Fruit fly (Drosophila melanogaster) whole organism, embryonic: ENCODE results near the gene CG1998.

Experiments
- Aef1 ChIP-seq: fragments of 200-800 bp; sonication (Bioruptor generic); IDR thresholded peaks from 3 replicates; pipeline ENCODE4 v1.3.6; 2022; ENCODE audit warnings: missing biosample characterization, missing genetic modification characterization
- Bgb ChIP-seq: fragments of 200-800 bp; sonication (Bioruptor generic); IDR thresholded peaks from 2 replicates; pipeline ENCODE4 v1.3.6; 2022; ENCODE audit warnings: missing biosample characterization, missing genetic modification characterization; ENCODE audit not compliant: partially characterized antibody
- CG10654 ChIP-seq: fragments of 200-800 bp; sonication (Bioruptor generic); optimal IDR thresholded peaks from 2 replicates; lab custom pipeline; 2016; ENCODE audit warnings: missing biosample characterization, missing genetic modification characterization
- CG12391 ChIP-seq: fragments of 200-800 bp; sonication (Bioruptor generic); optimal IDR thresholded peaks from 3 replicates; lab custom pipeline; 2018; ENCODE audit warnings: missing biosample characterization, mild to moderate bottlenecking, missing genetic modification characterization, moderate library complexity
- CG13287 ChIP-seq: fragments of 200-800 bp; sonication (Bioruptor generic); IDR thresholded peaks from 2 replicates; pipeline ENCODE4 v1.3.6; 2022; ENCODE audit warnings: missing biosample characterization, missing genetic modification characterization; ENCODE audit not compliant: partially characterized antibody
- CG15601 ChIP-seq: fragments of 200-800 bp; sonication (Bioruptor generic); optimal IDR thresholded peaks from 3 replicates; lab custom pipeline; 2019; ENCODE audit warnings: missing biosample characterization, mild to moderate bottlenecking, missing genetic modification characterization, moderate library complexity
- CG17829 ChIP-seq: fragments of 200-800 bp; optimal IDR thresholded peaks from 2 replicates; lab custom pipeline; 2019; ENCODE audit warnings: missing biosample characterization, mild to moderate bottlenecking, missing genetic modification characterization, moderate library complexity
- CG2116 ChIP-seq: fragments of 200-800 bp; sonication (Bioruptor generic); optimal IDR thresholded peaks from 3 replicates; lab custom pipeline; 2018; ENCODE audit warnings: missing biosample characterization, mild to moderate bottlenecking, missing genetic modification characterization
- CG34422 ChIP-seq: fragments of 200-800 bp; sonication (Bioruptor generic); IDR thresholded peaks from 3 replicates; pipeline ENCODE4 v1.3.6; 2022; ENCODE audit warnings: missing biosample characterization, missing genetic modification characterization
- CG3847 ChIP-seq: fragments of 200-800 bp; sonication (Bioruptor generic); IDR thresholded peaks from 2 replicates; pipeline ENCODE4 v1.3.6; 2022; ENCODE audit warnings: missing biosample characterization, missing genetic modification characterization
- CG8924 ChIP-seq: fragments of 200-800 bp; optimal IDR thresholded peaks from 3 replicates; lab custom pipeline; 2019; ENCODE audit warnings: missing biosample characterization, mild to moderate bottlenecking, missing genetic modification characterization, moderate library complexity
- CG9727 ChIP-seq: fragments of 200-800 bp; sonication (Bioruptor generic); optimal IDR thresholded peaks from 3 replicates; lab custom pipeline; 2017; ENCODE audit warnings: missing biosample characterization, mild to moderate bottlenecking, missing genetic modification characterization
- CG9817 ChIP-seq: fragments of 200-800 bp; sonication (Bioruptor generic); optimal IDR thresholded peaks from 2 replicates; lab custom pipeline; 2018; ENCODE audit warnings: missing biosample characterization, mild to moderate bottlenecking, missing genetic modification characterization, moderate library complexity
- CoRest ChIP-seq: fragments of 200-800 bp; sonication (Bioruptor generic); optimal IDR thresholded peaks from 3 replicates; lab custom pipeline; 2018; ENCODE audit warnings: missing biosample characterization, mild to moderate bottlenecking, missing genetic modification characterization, moderate library complexity
- Dll ChIP-seq: fragments of 200-800 bp; sonication (Bioruptor generic); IDR thresholded peaks from 4 replicates; pipeline ENCODE4 v1.3.6; 2022; ENCODE audit warnings: missing biosample characterization, missing genetic modification characterization; ENCODE audit not compliant: partially characterized antibody
- Dp ChIP-seq: fragments of 200-800 bp; sonication (Bioruptor generic); optimal IDR thresholded peaks from 2 replicates; lab custom pipeline; 2018; ENCODE audit warnings: missing biosample characterization, mild to moderate bottlenecking, missing genetic modification characterization, moderate library complexity
- Ets97D ChIP-seq: fragments of 200-800 bp; sonication (Bioruptor generic); optimal IDR thresholded peaks from 3 replicates; lab custom pipeline; 2016; ENCODE audit warnings: missing biosample characterization, missing genetic modification characterization
- Hsf ChIP-seq: fragments of 200-800 bp; sonication (Bioruptor generic); optimal IDR thresholded peaks from 3 replicates; lab custom pipeline; 2016; ENCODE audit warnings: missing biosample characterization, missing genetic modification characterization
- Kr ChIP-seq: fragments of 200-800 bp; sonication (Bioruptor generic); optimal IDR thresholded peaks from 2 replicates; lab custom pipeline; 2017; ENCODE audit warnings: missing biosample characterization, mild to moderate bottlenecking, missing genetic modification characterization
- Med ChIP-seq: fragments of 200-800 bp; sonication (Bioruptor generic); peaks from one replicate; lab custom pipeline; 2016; ENCODE audit warnings: missing biosample characterization, missing genetic modification characterization, mild to moderate bottlenecking, inconsistent platforms, moderate library complexity
- NC2α ChIP-seq: fragments of 200-800 bp; sonication (Bioruptor generic); optimal IDR thresholded peaks from 2 replicates; lab custom pipeline; 2016; ENCODE audit warnings: missing biosample characterization, missing genetic modification characterization
- NC2β ChIP-seq: fragments of 200-800 bp; sonication (Bioruptor generic); optimal IDR thresholded peaks from 2 replicates; lab custom pipeline; 2016; ENCODE audit warnings: missing biosample characterization, missing genetic modification characterization
- NFAT ChIP-seq: fragments of 200-800 bp; sonication (Bioruptor generic); IDR thresholded peaks from 2 replicates; pipeline ENCODE4 v1.3.6; 2022; ENCODE audit warnings: missing biosample characterization, missing genetic modification characterization
- Nf-YB ChIP-seq: fragments of 200-800 bp; sonication (Bioruptor generic); optimal IDR thresholded peaks from 3 replicates; lab custom pipeline; 2019; ENCODE audit warnings: missing biosample characterization, mild to moderate bottlenecking, missing genetic modification characterization, moderate library complexity
- Nf-YC ChIP-seq: fragments of 200-800 bp; optimal IDR thresholded peaks from 3 replicates; lab custom pipeline; 2019; ENCODE audit warnings: missing biosample characterization, mild to moderate bottlenecking, missing genetic modification characterization, moderate library complexity
- Sry-δ ChIP-seq: fragments of 200-800 bp; sonication (Bioruptor generic); optimal IDR thresholded peaks from 2 replicates; lab custom pipeline; 2016; ENCODE audit warnings: missing biosample characterization, missing genetic modification characterization
- Stat92E ChIP-seq, 3 experiments: fragments of >200 bp in 2 of 3; fragments of 200-800 bp in 1 of 3; sonication (Bioruptor generic) in 1 of 3; optimal IDR thresholded peaks; 2 replicates each; lab custom pipeline; 2017 to 2019; ENCODE audit warnings: missing biosample characterization in 3 of 3, missing genetic modification characterization in 3 of 3, mild to moderate bottlenecking in 1 of 3, moderate library complexity in 1 of 3
- Trl ChIP-seq, 3 experiments: fragments of >200 bp in 2 of 3; fragments of 200-800 bp in 1 of 3; sonication (Bioruptor generic) in 1 of 3; optimal IDR thresholded peaks; 2 replicates in 1 of 3; 3 replicates in 2 of 3; lab custom pipeline; 2016 to 2017; ENCODE audit warnings: missing biosample characterization in 1 of 3, missing genetic modification characterization in 1 of 3
- amos ChIP-seq: fragments of 200-800 bp; sonication (Bioruptor generic); IDR thresholded peaks from 2 replicates; pipeline ENCODE4 v1.3.6; 2022; ENCODE audit warnings: missing biosample characterization, missing genetic modification characterization; ENCODE audit not compliant: partially characterized antibody
- ato ChIP-seq: fragments of 200-800 bp; sonication (Bioruptor generic); IDR thresholded peaks from 2 replicates; pipeline ENCODE4 v1.3.6; 2022; ENCODE audit warnings: missing biosample characterization, missing genetic modification characterization; ENCODE audit not compliant: partially characterized antibody
- caup ChIP-seq: fragments of 200-800 bp; sonication (Bioruptor generic); optimal IDR thresholded peaks from 3 replicates; lab custom pipeline; 2017; ENCODE audit warnings: missing biosample characterization, mild to moderate bottlenecking, missing genetic modification characterization, moderate library complexity; ENCODE audit not compliant: severe bottlenecking
- crol ChIP-seq: fragments of 200-800 bp; sonication (Bioruptor generic); IDR thresholded peaks from 2 replicates; pipeline ENCODE4 v1.3.6; 2022; ENCODE audit warnings: missing biosample characterization, missing genetic modification characterization
- dysf ChIP-seq: fragments of 200-800 bp; sonication (Bioruptor generic); IDR thresholded peaks from 3 replicates; pipeline ENCODE4 v1.3.6; 2022; ENCODE audit warnings: missing biosample characterization, missing genetic modification characterization
- ewg ChIP-seq: fragments of 200-800 bp; sonication (Bioruptor generic); optimal IDR thresholded peaks from 3 replicates; lab custom pipeline; 2017; ENCODE audit warnings: mild to moderate bottlenecking, missing biosample characterization, missing genetic modification reagents, missing genetic modification characterization
- eyg ChIP-seq: fragments of 200-800 bp; sonication (Bioruptor generic); optimal IDR thresholded peaks from 3 replicates; lab custom pipeline; 2016; ENCODE audit warnings: missing biosample characterization, missing genetic modification characterization
- gfzf ChIP-seq: fragments of 200-800 bp; sonication (Bioruptor generic); optimal IDR thresholded peaks from 2 replicates; lab custom pipeline; 2016; ENCODE audit warnings: missing biosample characterization, mild to moderate bottlenecking, missing genetic modification characterization, moderate library complexity
- grau ChIP-seq: fragments of 200-800 bp; optimal IDR thresholded peaks from 3 replicates; lab custom pipeline; 2019; ENCODE audit warnings: missing biosample characterization, mild to moderate bottlenecking, missing genetic modification characterization, moderate library complexity
- jumu ChIP-seq: fragments of 200-800 bp; sonication (Bioruptor generic); optimal IDR thresholded peaks from 3 replicates; lab custom pipeline; 2016; ENCODE audit warnings: missing biosample characterization, missing genetic modification characterization
- knrl ChIP-seq: fragments of 200-800 bp; sonication (Bioruptor generic); IDR thresholded peaks from 3 replicates; pipeline ENCODE4 v1.3.6; 2022; ENCODE audit warnings: missing biosample characterization, missing genetic modification characterization; ENCODE audit not compliant: partially characterized antibody
- nmo ChIP-seq: fragments of 200-800 bp; sonication (Bioruptor generic); optimal IDR thresholded peaks from 2 replicates; lab custom pipeline; 2018; ENCODE audit warnings: missing biosample characterization, mild to moderate bottlenecking, missing genetic modification characterization, moderate library complexity
- pho ChIP-seq: fragments of 200-800 bp; sonication (Bioruptor generic); optimal IDR thresholded peaks from 2 replicates; lab custom pipeline; 2016; ENCODE audit warnings: missing biosample characterization, missing genetic modification characterization
- salm ChIP-seq: fragments of 200-800 bp; sonication (Bioruptor generic); optimal IDR thresholded peaks from 2 replicates; lab custom pipeline; 2018; ENCODE audit warnings: missing biosample characterization, mild to moderate bottlenecking, missing genetic modification characterization
- ttk ChIP-seq: fragments of 200-800 bp; sonication (Bioruptor generic); IDR thresholded peaks from 2 replicates; pipeline ENCODE4 v2.1.2; 2022; ENCODE audit warnings: missing biosample characterization, missing genetic modification characterization
- tup ChIP-seq: fragments of 200-800 bp; sonication (Bioruptor generic); optimal IDR thresholded peaks from 2 replicates; lab custom pipeline; 2016; ENCODE audit warnings: missing biosample characterization, mild to moderate bottlenecking, missing genetic modification characterization, moderate library complexity
- vvl ChIP-seq: fragments of 200-800 bp; sonication (Bioruptor generic); IDR thresholded peaks from 2 replicates; pipeline ENCODE4 v1.3.6; 2022; ENCODE audit warnings: missing biosample characterization, missing genetic modification characterization
- yki ChIP-seq: fragments of >200 bp; optimal IDR thresholded peaks from 3 replicates; lab custom pipeline; 2018
- zfh2 ChIP-seq: fragments of 200-800 bp; sonication (Bioruptor generic); optimal IDR thresholded peaks from 2 replicates; lab custom pipeline; 2016; ENCODE audit warnings: missing biosample characterization, missing genetic modification characterization

Gene CG1998

dm6 chrX:13412941-13413613 lies at the start of gene CG1998, which contains the start of gene Set2 (continued):
- peak; percentile 68 for TF ChIP-seq CG2116
- peak; percentile 35 for TF ChIP-seq Nf-YB
- peak; percentile 64 for TF ChIP-seq nmo
- TF ChIP-seq ttk (GFP tag; lab: Robert Waterston, UW): no peak
- TF ChIP-seq NC2α (GFP tag; lab: Kevin White, UChicago): peak; percentile 26
- TF ChIP-seq gfzf (GFP tag; lab: Kevin White, UChicago): peak; percentile 98
- TF ChIP-seq CG9727 (GFP tag; lab: Kevin White, UChicago): peak; percentile 28
- peak; percentile 88 for TF ChIP-seq CG3847 (GFP tag; lab: Robert Waterston, UW)
- peak; percentile 57 for TF ChIP-seq CG17829
- peak; percentile 92 for TF ChIP-seq Ets97D (GFP tag; lab: Kevin White, UChicago)
- TF ChIP-seq Hsf: peak; percentile 11
- peak in 1 of 3 experiments; percentile 30 for TF ChIP-seq Stat92E (GFP tag; optimal IDR thresholded peaks at IDR 0.05; lab: Kevin White, UChicago)
- TF ChIP-seq zfh2 (GFP tag; lab: Kevin White, UChicago): peak; percentile 19
- TF ChIP-seq CG12391 (tag; lab: Kevin White, UChicago): peak; percentile 41
- TF ChIP-seq amos (GFP tag; lab: Robert Waterston, UW): peak; percentile 47; the same call in 1 of the 2 replicates
- peak in 1 of 2 experiments; percentile 61 for TF ChIP-seq Trl (optimal IDR thresholded peaks at IDR 0.05; lab: Kevin White, UChicago)
- TF ChIP-seq Trl (GFP tag; optimal IDR thresholded peaks at IDR 0.05; lab: Kevin White, UChicago): peak; percentile 27
- peak; percentile 10 for TF ChIP-seq CG10654 (GFP tag; lab: Kevin White, UChicago)
- TF ChIP-seq ato (GFP tag; lab: Robert Waterston, UW): no peak
- peak; percentile 92 for TF ChIP-seq crol
- peak; percentile 32 for TF ChIP-seq pho (GFP tag; lab: Kevin White, UChicago)
- TF ChIP-seq vvl: peak; percentile 44
- peak; percentile 8 for TF ChIP-seq salm (tag; lab: Kevin White, UChicago)
- TF ChIP-seq Nf-YC (tag; lab: Kevin White, UChicago): peak; percentile 55
- 0 out of 3 replicates have a peak, but pooled peaks have one; percentile 10 for TF ChIP-seq Aef1 (GFP tag; lab: Robert Waterston, UW)
- peak; percentile 43 for TF ChIP-seq caup (GFP tag; lab: Kevin White, UChicago)
- TF ChIP-seq Dll (GFP tag; lab: Robert Waterston, UW): 0 out of 4 replicates have a peak, but pooled peaks have one; percentile 41
- TF ChIP-seq CG9817 (tag; lab: Kevin White, UChicago): peak; percentile 11
- peak; percentile 80 for TF ChIP-seq Dp (GFP tag; lab: Kevin White, UChicago)
- TF ChIP-seq Med (GFP tag; lab: Kevin White, UChicago): peak; percentile 94
- TF ChIP-seq grau (tag; lab: Kevin White, UChicago): peak; percentile 37
- peak; percentile 35 for TF ChIP-seq CG15601 (tag; lab: Kevin White, UChicago)
- TF ChIP-seq CG34422 (GFP tag; lab: Robert Waterston, UW): peak; percentile 63; the same call in 2 of the 3 replicates
- TF ChIP-seq Kr (GFP tag; lab: Kevin White, UChicago): no peak
- TF ChIP-seq NFAT: no peak; the same call in 1 of the 2 replicates
- TF ChIP-seq CG8924 (tag; lab: Kevin White, UChicago): peak; percentile 45
- peak; percentile 7 for TF ChIP-seq jumu (GFP tag; lab: Kevin White, UChicago)
- TF ChIP-seq ewg (GFP tag; lab: Kevin White, UChicago): peak; percentile 51
- TF ChIP-seq Sry-δ: peak; percentile 72
- no peak for TF ChIP-seq tup (GFP tag; lab: Kevin White, UChicago)
- no peak for TF ChIP-seq eyg (GFP tag; lab: Kevin White, UChicago)
- peak; percentile 56; the same call in 2 of the 3 replicates for TF ChIP-seq knrl (GFP tag; lab: Robert Waterston, UW)
- peak; percentile 57 for TF ChIP-seq CoRest (tag; lab: Kevin White, UChicago)
- peak; percentile 54; the same call in 1 of the 2 replicates for TF ChIP-seq Bgb
- no peak for TF ChIP-seq yki
- TF ChIP-seq CG13287 (GFP tag; lab: Robert Waterston, UW): peak; percentile 63; the same call in 1 of the 2 replicates
- 0 out of 3 replicates have a peak, but pooled peaks have one; percentile 21 for TF ChIP-seq dysf
- peak; percentile 15 for TF ChIP-seq NC2β (GFP tag; lab: Kevin White, UChicago)
